Worm (Caenorhabditis elegans) whole organism, L4 larva: ENCODE measurements around the gene col-68.

Experiments used
- ceh-62 ChIP-seq: sonication (generic microtip); optimal IDR thresholded peaks from 2 replicates; lab custom pipeline; 2017; ENCODE audit warnings: missing biosample characterization, missing genetic modification characterization
- fkh-10 ChIP-seq: fragments of 150-350 bp; optimal IDR thresholded peaks from 2 replicates; lab custom pipeline; 2014; ENCODE audit warnings: missing biosample characterization, missing genetic modification reagents, missing genetic modification characterization
- fos-1 ChIP-seq: fragments of 150-350 bp; optimal IDR thresholded peaks from 2 replicates; lab custom pipeline; 2014; ENCODE audit warnings: missing biosample characterization, missing genetic modification characterization
- jun-1 ChIP-seq: fragments of 150-350 bp; optimal IDR thresholded peaks from 2 replicates; lab custom pipeline; 2014; ENCODE audit warnings: missing biosample characterization, missing genetic modification reagents, missing genetic modification characterization
- lin-39 ChIP-seq: fragments of 150-350 bp; optimal IDR thresholded peaks from 2 replicates; lab custom pipeline; 2014; ENCODE audit warnings: missing biosample characterization, missing genetic modification reagents, missing genetic modification characterization
- nhr-10 ChIP-seq: fragments of 150-350 bp; optimal IDR thresholded peaks from 2 replicates; lab custom pipeline; 2014; ENCODE audit warnings: missing biosample characterization, missing genetic modification characterization
- nhr-11 ChIP-seq: fragments of 150-350 bp; optimal IDR thresholded peaks from 2 replicates; lab custom pipeline; 2014; ENCODE audit warnings: missing biosample characterization, missing genetic modification characterization
- nhr-237 ChIP-seq: sonication (generic microtip); optimal IDR thresholded peaks from 2 replicates; lab custom pipeline; 2017; ENCODE audit warnings: missing biosample characterization, missing genetic modification characterization
- nhr-6 ChIP-seq: fragments of 150-350 bp; optimal IDR thresholded peaks from 2 replicates; lab custom pipeline; 2014; ENCODE audit warnings: missing biosample characterization, missing genetic modification characterization
- ztf-11 ChIP-seq: fragments of 150-350 bp; optimal IDR thresholded peaks from 2 replicates; lab custom pipeline; 2014; ENCODE audit warnings: missing biosample characterization, missing genetic modification characterization

- TF ChIP-seq fos-1 (tag; lab: Kevin White, UChicago) (no peak), ztf-11 (tag; lab: Kevin White, UChicago) (no peak), nhr-11 (tag; lab: Kevin White, UChicago) (no peak), nhr-10 (tag; lab: Kevin White, UChicago) (no peak), nhr-237 (tag; lab: Kevin White, UChicago) (no peak), jun-1 (tag; lab: Kevin White, UChicago) (no peak), ceh-62 (tag; lab: Kevin White, UChicago) (no peak), fkh-10 (no peak), lin-39 (tag; lab: Kevin White, UChicago) (no peak), nhr-6 (tag; lab: Kevin White, UChicago) (no peak)
These were observed 25.4 kb downstream of the col-68 start for ce11 chrII:129770-130169.
